Worm (Caenorhabditis elegans): ENCODE results near the gene H12C20.7.

The H12C20.7 gene

DNA sequence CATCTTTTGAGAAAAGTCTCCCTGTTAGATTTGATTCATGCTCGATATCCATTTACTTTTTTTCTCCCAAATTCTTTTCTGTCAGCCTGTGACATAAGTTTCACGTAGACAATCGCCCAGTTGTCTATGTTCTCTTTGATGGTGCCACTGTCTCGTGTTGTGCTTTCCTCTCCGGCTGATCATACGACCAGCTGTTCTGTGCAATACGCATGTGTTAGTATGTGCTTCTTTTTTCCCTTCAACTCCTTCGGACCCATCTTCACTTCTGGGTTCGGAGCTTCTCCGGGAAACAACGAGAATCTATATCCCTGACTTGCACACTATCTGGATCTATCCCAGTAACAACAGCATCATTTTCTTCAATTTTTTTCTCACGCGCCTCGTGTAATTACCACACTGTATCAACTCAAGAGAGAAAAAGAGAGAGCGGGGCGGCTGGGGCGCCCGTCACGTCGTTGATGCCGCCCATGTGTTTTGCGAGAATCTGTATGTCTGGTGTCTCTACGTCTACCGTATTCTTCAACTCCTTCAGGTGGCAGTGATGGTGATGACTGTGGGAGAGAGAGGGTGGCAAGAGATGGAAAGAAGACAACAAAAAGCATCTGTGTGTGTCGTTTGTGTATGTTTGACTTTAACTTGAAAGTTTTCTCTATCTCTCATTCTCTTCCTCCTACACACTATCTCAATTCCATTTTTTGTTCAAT, 40.8 kb downstream of the H12C20.7 start (continued):
- no peak for TF ChIP-seq zip-4 (GFP tag; optimal IDR thresholded peaks at IDR 0.05)
- TF ChIP-seq ces-1 (GFP tag; optimal IDR thresholded peaks at IDR 0.05): no peak
- TF ChIP-seq nhr-28 (tag; optimal IDR thresholded peaks at IDR 0.05): no peak
- TF ChIP-seq nhr-90 (tag; optimal IDR thresholded peaks at IDR 0.05; ENCODE audit: poor library complexity): peak; percentile 88
- no peak for TF ChIP-seq alr-1 (tag; optimal IDR thresholded peaks at IDR 0.05; ENCODE audit: borderline replicate concordance)
- peak; percentile 79 for TF ChIP-seq nhr-77 (tag; optimal IDR thresholded peaks at IDR 0.05)
- TF ChIP-seq elt-3 (tag; optimal IDR thresholded peaks at IDR 0.05): peak in 5 of 6 experiments; percentile 23 to 82 (median 69)
- TF ChIP-seq sup-37 (GFP tag; optimal IDR thresholded peaks at IDR 0.05): peak; percentile 51
- peak; percentile 76 for TF ChIP-seq nhr-47 (tag; optimal IDR thresholded peaks at IDR 0.05)
- peak in 1 of 2 experiments; percentile 13 for TF ChIP-seq ztf-11 (tag; optimal IDR thresholded peaks at IDR 0.05)
- TF ChIP-seq unc-30 (tag; optimal IDR thresholded peaks at IDR 0.05): no peak
- TF ChIP-seq nhr-84 (tag; optimal IDR thresholded peaks at IDR 0.05): no peak
- TF ChIP-seq swsn-7 (tag; optimal IDR thresholded peaks at IDR 0.05): peak; percentile 81
- TF ChIP-seq ceh-8 (GFP tag; optimal IDR thresholded peaks at IDR 0.05): no peak
- TF ChIP-seq irx-1 (tag; optimal IDR thresholded peaks at IDR 0.05): peak; percentile 54
- TF ChIP-seq zag-1 (tag; optimal IDR thresholded peaks at IDR 0.05): no peak
- no peak for TF ChIP-seq tlp-1 (tag; optimal IDR thresholded peaks at IDR 0.05)
- TF ChIP-seq nhr-12 (tag; optimal IDR thresholded peaks at IDR 0.05): no peak
- TF ChIP-seq nhr-11 (tag; optimal IDR thresholded peaks at IDR 0.05): peak; percentile 30
- peak; percentile 94 for TF ChIP-seq snu-23 (GFP tag; optimal IDR thresholded peaks at IDR 0.05)
- no peak for TF ChIP-seq ceh-90 (tag; optimal IDR thresholded peaks at IDR 0.05)
- no peak for TF ChIP-seq aly-2 (tag; optimal IDR thresholded peaks at IDR 0.05)
- TF ChIP-seq isw-1 (GFP tag; IDR thresholded peaks at IDR 0.05): no peak; the same call in 1 of the 2 replicates
- TF ChIP-seq jun-1 (tag; optimal IDR thresholded peaks at IDR 0.05): peak; percentile 58
- TF ChIP-seq tbx-2 (tag; optimal IDR thresholded peaks at IDR 0.05): peak; percentile 91
- peak; percentile 97 for TF ChIP-seq nhr-20 (tag; optimal IDR thresholded peaks at IDR 0.05)
- TF ChIP-seq grh-1 (GFP tag; IDR thresholded peaks at IDR 0.05): peak; percentile 77
- peak; percentile 89 for TF ChIP-seq unc-130 (tag; optimal IDR thresholded peaks at IDR 0.05)
- TF ChIP-seq lin-35 (GFP tag; optimal IDR thresholded peaks at IDR 0.05): peak; percentile 53 to 78
- no peak for TF ChIP-seq egl-13 (tag; optimal IDR thresholded peaks at IDR 0.05)
- no peak for TF ChIP-seq hlh-4 (tag; optimal IDR thresholded peaks at IDR 0.05)
- TF ChIP-seq mdl-1 (tag; optimal IDR thresholded peaks at IDR 0.05): peak; percentile 53 to 96
- TF ChIP-seq ceh-88 (GFP tag; IDR thresholded peaks at IDR 0.05): 0 out of 2 replicates have a peak, but pooled peaks have one; percentile 23
- no peak for TF ChIP-seq sptf-1 (tag; optimal IDR thresholded peaks at IDR 0.05)
- TF ChIP-seq unc-86 (tag; optimal IDR thresholded peaks at IDR 0.05): no peak
- peak; percentile 84 for TF ChIP-seq nhr-19 (GFP tag; conservative IDR thresholded peaks at IDR 0.05)
- no peak; the same call in 1 of the 2 replicates for TF ChIP-seq unc-98 (GFP tag; IDR thresholded peaks at IDR 0.05)
- TF ChIP-seq C04F5.9 (tag; optimal IDR thresholded peaks at IDR 0.05): peak; percentile 2
- TF ChIP-seq hpl-2 (GFP tag; optimal IDR thresholded peaks at IDR 0.05): peak; percentile 20
- no peak for TF ChIP-seq fkh-10 (GFP tag; optimal IDR thresholded peaks at IDR 0.05)
- peak; percentile 80 to 84 for TF ChIP-seq egl-27 (tag; optimal IDR thresholded peaks at IDR 0.05)
- peak; percentile 38 for TF ChIP-seq pag-3 (tag; optimal IDR thresholded peaks at IDR 0.05; ENCODE audit: borderline replicate concordance, insufficient read depth)
- peak; percentile 74 for TF ChIP-seq mep-1 (tag; optimal IDR thresholded peaks at IDR 0.05)
- TF ChIP-seq fkh-8 (tag; optimal IDR thresholded peaks at IDR 0.05): no peak
- TF ChIP-seq pax-3 (tag; optimal IDR thresholded peaks at IDR 0.05): no peak
- peak; percentile 67 to 92 for TF ChIP-seq lsy-2 (tag; optimal IDR thresholded peaks at IDR 0.05)

All from whole organism, L1 larva.